Fruit fly (Drosophila melanogaster) Kc167 (cell line): ENCODE measurements around the gene CG5418.

ENCODE experiments used
- Sin3A ChIP-seq: fragments of >200 bp; optimal IDR thresholded peaks from 2 replicates; lab custom pipeline; 2018; ENCODE audit warnings: missing external identifiers
- h ChIP-seq: fragments of >200 bp; optimal IDR thresholded peaks from 3 replicates; lab custom pipeline; 2018; ENCODE audit warnings: missing external identifiers

DNA sequence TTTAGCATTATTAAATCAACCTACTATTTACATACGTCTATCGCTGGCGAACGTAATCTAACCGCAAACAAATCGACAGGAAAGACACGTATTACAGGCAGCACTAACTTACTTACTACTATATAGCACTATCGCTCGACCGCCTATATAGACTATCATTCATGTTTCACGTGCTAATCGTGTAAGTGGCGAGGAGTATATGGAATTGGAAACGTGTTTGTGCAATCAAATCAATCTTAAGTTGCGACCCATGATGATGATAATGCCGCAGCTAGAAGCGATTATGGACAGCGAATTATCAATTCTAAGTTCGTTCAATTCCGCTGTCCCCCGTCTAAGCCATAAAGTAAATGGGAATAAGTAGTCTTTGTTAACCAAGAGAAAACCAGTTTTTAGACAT lies 34.8 kb upstream of the CG5418 start:
- TF ChIP-seq h (lab: Kevin White, UChicago): no peak
- TF ChIP-seq Sin3A (lab: Kevin White, UChicago): no peak
